Fruit fly (Drosophila melanogaster): ENCODE data around the gene CG14949.
A peak's percentile ranks its signal among the peaks of the same experiment; 100 is the strongest.

The CG14949 gene

DNA sequence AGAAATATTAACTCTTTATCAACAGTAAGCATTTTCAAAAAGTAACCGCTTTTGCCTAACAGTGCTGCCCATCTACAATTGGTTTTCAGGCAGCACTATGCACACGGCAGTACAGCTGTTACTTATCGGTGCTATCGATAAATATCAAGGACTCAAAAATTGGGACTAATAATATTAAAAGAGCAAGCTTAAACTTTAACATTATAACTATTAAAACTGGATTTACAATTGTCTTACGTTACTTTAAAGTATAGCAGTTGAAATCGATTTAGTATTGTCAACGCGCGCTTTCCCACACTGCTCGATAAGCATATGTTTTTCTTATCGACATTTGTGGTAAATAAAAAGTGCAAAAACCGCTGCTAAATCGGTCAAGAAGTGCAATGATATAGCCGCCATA, 11.8 kb downstream of the CG14949 start, which contains the start of the genes CG42245 and MEP-1 (continued):
- TF ChIP-seq sens (GFP tag) (peak; percentile 92), chinmo (GFP tag; IDR thresholded peaks at IDR 0.05; ENCODE audit: partially characterized antibody) (peak; percentile 58; the same call in 1 of the 4 replicates), zfh2 (GFP tag; optimal IDR thresholded peaks at IDR 0.05) (peak; percentile 33), CG17328 (GFP tag; IDR thresholded peaks at IDR 0.05) (no peak), Blimp-1 (GFP tag; optimal IDR thresholded peaks at IDR 0.05) (peak; percentile 49), CG18619 (GFP tag; optimal IDR thresholded peaks at IDR 0.05) (peak; percentile 25), Pdp1 (GFP tag; optimal IDR thresholded peaks at IDR 0.05) (peak in 1 of 2 experiments; percentile 46), Six4 (GFP tag; optimal IDR thresholded peaks at IDR 0.05) (peak; percentile 13), bcd (GFP tag; optimal IDR thresholded peaks at IDR 0.05) (no peak), usp (GFP tag; optimal IDR thresholded peaks at IDR 0.05) (no peak), CG9932 (GFP tag; IDR thresholded peaks at IDR 0.05) (peak; percentile 20; the same call in 1 of the 2 replicates), CG12659 (GFP tag; optimal IDR thresholded peaks at IDR 0.05) (peak; percentile 67), Sry-β (GFP tag; optimal IDR thresholded peaks at IDR 0.05) (no peak), Rx (GFP tag; IDR thresholded peaks at IDR 0.05) (0 out of 2 replicates have a peak, but pooled peaks have one; percentile 13), caup (GFP tag; optimal IDR thresholded peaks at IDR 0.05; ENCODE audit: severe bottlenecking) (peak; percentile 51), CG3281 (GFP tag; optimal IDR thresholded peaks at IDR 0.05) (peak; percentile 10), CG17186 (GFP tag; optimal IDR thresholded peaks at IDR 0.05) (peak; percentile 65), CG17829 (tag; optimal IDR thresholded peaks at IDR 0.05) (peak; percentile 59), CG13775 (GFP tag; optimal IDR thresholded peaks at IDR 0.05) (peak; percentile 53), fd96Cb (tag; optimal IDR thresholded peaks at IDR 0.05) (no peak), cato (GFP tag; optimal IDR thresholded peaks at IDR 0.05; ENCODE audit: borderline replicate concordance) (peak; percentile 23), mam (GFP tag; optimal IDR thresholded peaks at IDR 0.05) (peak; percentile 34), Sin3A (optimal IDR thresholded peaks at IDR 0.05) (peak; percentile 53), CG17802 (tag; optimal IDR thresholded peaks at IDR 0.05) (no peak), CG13296 (GFP tag; optimal IDR thresholded peaks at IDR 0.05) (peak; percentile 32), vnd (GFP tag; IDR thresholded peaks at IDR 0.05; ENCODE audit: partially characterized antibody) (peak; percentile 48; the same call in 1 of the 3 replicates), lov (optimal IDR thresholded peaks at IDR 0.05) (no peak), lov (GFP tag; IDR thresholded peaks at IDR 0.05) (no peak), hb (GFP tag; IDR thresholded peaks at IDR 0.05; ENCODE audit: partially characterized antibody) (0 out of 3 replicates have a peak, but pooled peaks have one; percentile 50), Stat92E (GFP tag; optimal IDR thresholded peaks at IDR 0.05) (peak in 1 of 3 experiments; percentile 27), CG7745 (tag; optimal IDR thresholded peaks at IDR 0.05) (no peak), CG32532 (GFP tag; IDR thresholded peaks at IDR 0.05) (peak; percentile 23; the same call in 1 of the 2 replicates), CG3407 (GFP tag; optimal IDR thresholded peaks at IDR 0.05) (peak; percentile 16), hbn (GFP tag; IDR thresholded peaks at IDR 0.05; ENCODE audit: partially characterized antibody) (peak; percentile 53), vvl (GFP tag; IDR thresholded peaks at IDR 0.05) (peak; percentile 68; the same call in 1 of the 2 replicates), abd-A (tag; optimal IDR thresholded peaks at IDR 0.05) (no peak), CG12744 (GFP tag; optimal IDR thresholded peaks at IDR 0.05) (peak; percentile 7), CG9609 (GFP tag; optimal IDR thresholded peaks at IDR 0.05) (peak; percentile 17), Atf3 (GFP tag; optimal IDR thresholded peaks at IDR 0.05) (peak; percentile 22), Dbx (GFP tag; IDR thresholded peaks at IDR 0.05) (peak; percentile 22; the same call in 1 of the 3 replicates), CG3995 (GFP tag; optimal IDR thresholded peaks at IDR 0.05) (peak; percentile 34), CG7839 (tag; optimal IDR thresholded peaks at IDR 0.05) (peak; percentile 48), so (GFP tag; IDR thresholded peaks at IDR 0.05) (0 out of 3 replicates have a peak, but pooled peaks have one; percentile 12), CG10979 (tag; optimal IDR thresholded peaks at IDR 0.05) (peak; percentile 9), Doc3 (GFP tag; IDR thresholded peaks at IDR 0.05; ENCODE audit: partially characterized antibody) (peak; percentile 64), CG1792 (GFP tag; optimal IDR thresholded peaks at IDR 0.05) (peak; percentile 45), kay (GFP tag; optimal IDR thresholded peaks at IDR 0.05) (peak; percentile 42), kni (GFP tag; optimal IDR thresholded peaks at IDR 0.05) (no peak), CG17612 (GFP tag; IDR thresholded peaks at IDR 0.05) (no peak)
